Worm (Caenorhabditis elegans) whole organism, L1 larva: ENCODE measurements around the gene set-13.

Experiments used
- C16A3.4 ChIP-seq: fragments of 150-350 bp; optimal IDR thresholded peaks from 2 replicates; lab custom pipeline; 2014; ENCODE audit warnings: missing biosample characterization, missing genetic modification characterization
- alr-1 ChIP-seq: fragments of 200-800 bp; sonication (Bioruptor generic); optimal IDR thresholded peaks from 2 replicates; lab custom pipeline; 2018; ENCODE audit warnings: borderline replicate concordance, mild to moderate bottlenecking, missing genetic modification characterization, missing compliant biosample characterization
- ama-1 ChIP-seq: fragments of 150-350 bp; optimal IDR thresholded peaks from 2 replicates; lab custom pipeline; 2014
- ceh-8 ChIP-seq: fragments of 200-800 bp; sonication (Bioruptor generic); optimal IDR thresholded peaks from 2 replicates; lab custom pipeline; 2018; ENCODE audit warnings: mild to moderate bottlenecking, missing genetic modification characterization, moderate library complexity, missing compliant biosample characterization
- ceh-88 ChIP-seq: fragments of 200-800 bp; sonication (Bioruptor generic); IDR thresholded peaks from 2 replicates; pipeline ENCODE4 v1.3.6; 2022; ENCODE audit warnings: missing genetic modification characterization, missing compliant biosample characterization
- ceh-90 ChIP-seq: sonication (generic microtip); optimal IDR thresholded peaks from 2 replicates; lab custom pipeline; 2016; ENCODE audit warnings: missing genetic modification characterization, missing compliant biosample characterization
- dpl-1 ChIP-seq, 3 experiments: fragments of 150-350 bp in 2 of 3; sonication (generic microtip) in 1 of 3; optimal IDR thresholded peaks; 2 replicates each; lab custom pipeline; 2014 to 2017; ENCODE audit warnings: missing biosample characterization in 3 of 3, missing genetic modification characterization in 3 of 3, missing genetic modification reagents in 3 of 3
- dsc-1 ChIP-seq: sonication (generic microtip); optimal IDR thresholded peaks from 2 replicates; lab custom pipeline; 2016; ENCODE audit warnings: mild to moderate bottlenecking, missing genetic modification characterization, missing compliant biosample characterization
- efl-1 ChIP-seq, 4 experiments: fragments of 150-350 bp; optimal IDR thresholded peaks in 3 of 4; peaks in 1 of 4; 1 replicate in 1 of 4; 2 replicates in 3 of 4; lab custom pipeline; 2014; ENCODE audit warnings: missing biosample characterization in 2 of 4, missing genetic modification characterization in 2 of 4, missing genetic modification reagents in 2 of 4
- efl-3 ChIP-seq: fragments of 200-800 bp; sonication (Bioruptor generic); optimal IDR thresholded peaks from 2 replicates; lab custom pipeline; 2018; ENCODE audit warnings: mild to moderate bottlenecking, missing genetic modification characterization, missing compliant biosample characterization
- elt-2 ChIP-seq: sonication (generic microtip); optimal IDR thresholded peaks from 2 replicates; lab custom pipeline; 2016; ENCODE audit warnings: missing genetic modification characterization, mild to moderate bottlenecking, inconsistent platforms, missing compliant biosample characterization, missing genetic modification reagents
- ets-5 ChIP-seq: fragments of 200-800 bp; sonication (Bioruptor generic); IDR thresholded peaks from 2 replicates; pipeline ENCODE4 v1.3.6; 2022; ENCODE audit warnings: missing genetic modification characterization, missing compliant biosample characterization
- fkh-8 ChIP-seq: sonication (generic microtip); optimal IDR thresholded peaks from 2 replicates; lab custom pipeline; 2016; ENCODE audit warnings: mild to moderate bottlenecking, missing genetic modification characterization, missing compliant biosample characterization
- irx-1 ChIP-seq: sonication (generic microtip); optimal IDR thresholded peaks from 2 replicates; lab custom pipeline; 2016; ENCODE audit warnings: missing genetic modification characterization, missing compliant biosample characterization
- isw-1 ChIP-seq: fragments of 200-800 bp; sonication (Bioruptor generic); IDR thresholded peaks from 2 replicates; pipeline ENCODE4 v1.3.6; 2022; ENCODE audit warnings: missing genetic modification characterization, missing compliant biosample characterization
- jun-1 ChIP-seq: fragments of 150-350 bp; optimal IDR thresholded peaks from 2 replicates; lab custom pipeline; 2014; ENCODE audit warnings: missing biosample characterization, missing genetic modification reagents, missing genetic modification characterization
- lin-13 ChIP-seq: fragments of 150-350 bp; optimal IDR thresholded peaks from 2 replicates; lab custom pipeline; 2014; ENCODE audit warnings: missing biosample characterization, missing genetic modification reagents, missing genetic modification characterization
- lin-35 ChIP-seq, 2 experiments: fragments of 150-350 bp; optimal IDR thresholded peaks; 2 replicates each; lab custom pipeline; 2014; ENCODE audit warnings: missing biosample characterization in 2 of 2, missing genetic modification characterization in 2 of 2, missing genetic modification reagents in 2 of 2
- lir-3 ChIP-seq: sonication (generic microtip); optimal IDR thresholded peaks from 2 replicates; lab custom pipeline; 2016; ENCODE audit warnings: mild to moderate bottlenecking, missing genetic modification characterization, moderate library complexity, missing compliant biosample characterization; ENCODE audit not compliant: poor library complexity
- lsy-2 ChIP-seq, 2 experiments: fragments of 150-350 bp; optimal IDR thresholded peaks; 2 replicates each; lab custom pipeline; 2014; ENCODE audit warnings: missing biosample characterization in 2 of 2, missing genetic modification characterization in 2 of 2
- mab-9 ChIP-seq: fragments of 200-800 bp; sonication (Bioruptor generic); IDR thresholded peaks from 2 replicates; pipeline ENCODE4 v1.3.6; 2022; ENCODE audit warnings: missing genetic modification reagents, missing genetic modification characterization, missing compliant biosample characterization
- mef-2 ChIP-seq: fragments of 150-350 bp; optimal IDR thresholded peaks from 2 replicates; lab custom pipeline; 2014; ENCODE audit warnings: missing biosample characterization, missing genetic modification characterization
- nhr-20 ChIP-seq: sonication (generic microtip); optimal IDR thresholded peaks from 2 replicates; lab custom pipeline; 2016; ENCODE audit warnings: mild to moderate bottlenecking, missing genetic modification characterization, missing compliant biosample characterization
- nhr-237 ChIP-seq: fragments of 150-350 bp; optimal IDR thresholded peaks from 2 replicates; lab custom pipeline; 2014; ENCODE audit warnings: missing biosample characterization, missing genetic modification characterization
- nhr-28 ChIP-seq: fragments of 150-350 bp; optimal IDR thresholded peaks from 2 replicates; lab custom pipeline; 2014; ENCODE audit warnings: missing biosample characterization, missing genetic modification characterization
- nhr-76 ChIP-seq: sonication (generic microtip); optimal IDR thresholded peaks from 2 replicates; lab custom pipeline; 2017; ENCODE audit warnings: missing biosample characterization, missing genetic modification characterization
- nhr-77 ChIP-seq: fragments of 150-350 bp; optimal IDR thresholded peaks from 2 replicates; lab custom pipeline; 2014; ENCODE audit warnings: missing biosample characterization, missing genetic modification characterization
- rnt-1 ChIP-seq: sonication (generic microtip); optimal IDR thresholded peaks from 2 replicates; lab custom pipeline; 2016; ENCODE audit warnings: mild to moderate bottlenecking, missing genetic modification characterization, moderate library complexity, missing compliant biosample characterization
- unc-130 ChIP-seq: fragments of 150-350 bp; optimal IDR thresholded peaks from 2 replicates; lab custom pipeline; 2017; ENCODE audit warnings: missing biosample characterization, missing genetic modification characterization, inconsistent platforms
- unc-86 ChIP-seq: sonication (generic microtip); optimal IDR thresholded peaks from 2 replicates; lab custom pipeline; 2016; ENCODE audit warnings: missing genetic modification characterization, missing compliant biosample characterization
- xbp-1 ChIP-seq: sonication (generic microtip); optimal IDR thresholded peaks from 2 replicates; lab custom pipeline; 2016; ENCODE audit warnings: missing genetic modification characterization, missing compliant biosample characterization
- zag-1 ChIP-seq: fragments of 150-350 bp; optimal IDR thresholded peaks from 2 replicates; lab custom pipeline; 2014; ENCODE audit warnings: missing biosample characterization, missing genetic modification characterization

The set-13 gene

DNA sequence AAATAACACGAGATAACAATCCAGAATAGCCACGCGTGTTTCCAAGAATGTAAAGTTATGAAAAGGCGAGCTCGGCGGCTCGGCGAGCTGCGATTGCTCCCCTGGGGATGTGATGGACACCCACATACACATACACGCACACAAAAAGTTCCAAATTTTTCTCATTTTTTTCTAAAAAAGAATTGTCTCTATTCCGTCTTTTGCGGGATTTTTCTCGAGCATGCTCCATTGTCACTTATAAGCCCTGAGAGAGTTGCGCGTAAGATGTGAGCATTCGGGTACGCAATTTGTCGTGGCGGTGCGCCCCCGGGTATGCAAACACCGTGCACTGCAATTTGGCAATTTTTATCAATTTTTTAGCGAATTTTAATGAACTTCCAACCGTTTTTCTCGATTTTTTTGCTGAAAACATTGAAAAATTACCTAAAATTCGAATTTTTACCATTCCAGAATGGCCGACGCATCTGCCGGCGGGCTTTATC lies 29.7 kb upstream of the set-13 start, which contains the start of the genes F08D12.12 and srpa-72 (continued):
- TF ChIP-seq unc-86 (tag; lab: Kevin White, UChicago) (no peak), ama-1 (lab: Kevin White, UChicago) (no peak), lsy-2 (tag; optimal IDR thresholded peaks at IDR 0.05; lab: Kevin White, UChicago) (peak; percentile 36 to 63), lin-35 (GFP tag; optimal IDR thresholded peaks at IDR 0.05; lab: Kevin White, UChicago) (peak; percentile 29 to 61), dpl-1 (GFP tag; optimal IDR thresholded peaks at IDR 0.05; lab: Kevin White, UChicago) (peak; percentile 23 to 57 (median 57))

ce11 chrII:2787849-2788248 lies 28.9 kb upstream of the set-13 start:
- TF ChIP-seq alr-1 (no peak), jun-1 (no peak), rnt-1 (tag; lab: Kevin White, UChicago) (no peak), zag-1 (tag; lab: Kevin White, UChicago) (no peak), ceh-88 (GFP tag; lab: Robert Waterston, UW) (no peak), mab-9 (GFP tag; lab: Robert Waterston, UW) (no peak), lin-13 (GFP tag; lab: Kevin White, UChicago) (no peak), unc-130 (tag; lab: Kevin White, UChicago) (no peak), efl-1 (optimal IDR thresholded peaks at IDR 0.05; lab: Kevin White, UChicago) (no peak), efl-1 (GFP tag; optimal IDR thresholded peaks at IDR 0.05 in 1 of 2; lab: Kevin White, UChicago) (no peak), irx-1 (tag; lab: Kevin White, UChicago) (no peak), fkh-8 (tag; lab: Kevin White, UChicago) (no peak), nhr-28 (tag; lab: Kevin White, UChicago) (no peak), isw-1 (GFP tag; lab: Robert Waterston, UW) (no peak), lsy-2 (tag; optimal IDR thresholded peaks at IDR 0.05; lab: Kevin White, UChicago) (no peak), ets-5 (GFP tag; lab: Robert Waterston, UW) (no peak), ceh-90 (tag; lab: Kevin White, UChicago) (no peak), nhr-237 (tag; lab: Kevin White, UChicago) (no peak), lir-3 (tag; lab: Kevin White, UChicago) (no peak), C16A3.4 (tag; lab: Kevin White, UChicago) (no peak), nhr-77 (tag; lab: Kevin White, UChicago) (no peak)

- TF ChIP-seq lin-13 (GFP tag; lab: Kevin White, UChicago): no peak
- TF ChIP-seq nhr-20 (tag; lab: Kevin White, UChicago): no peak
- TF ChIP-seq nhr-237 (tag; lab: Kevin White, UChicago): no peak
- no peak for TF ChIP-seq ceh-8 (GFP tag; lab: Kevin White, UChicago)
- no peak for TF ChIP-seq elt-2
- TF ChIP-seq xbp-1 (tag; lab: Kevin White, UChicago): no peak
- TF ChIP-seq dpl-1 (GFP tag; optimal IDR thresholded peaks at IDR 0.05; lab: Kevin White, UChicago): no peak
- no peak for TF ChIP-seq efl-3 (GFP tag; lab: Kevin White, UChicago)
These were observed 25.1 kb upstream of the set-13 start for ce11 chrII:2791693-2792092.

ce11 chrII:2795413-2795812 lies 21.4 kb upstream of the set-13 start:
- TF ChIP-seq dsc-1 (tag; lab: Kevin White, UChicago): no peak
- no peak for TF ChIP-seq mef-2 (tag; lab: Kevin White, UChicago)
- TF ChIP-seq, all 84 proteins: peak for 0

ce11 chrII:2796431-2796830 lies 20.3 kb upstream of the set-13 start:
- TF ChIP-seq efl-1 (optimal IDR thresholded peaks at IDR 0.05; lab: Kevin White, UChicago) (no peak), efl-1 (GFP tag; optimal IDR thresholded peaks at IDR 0.05 in 1 of 2; lab: Kevin White, UChicago) (peak in 1 of 2 experiments; percentile 87), nhr-77 (tag; lab: Kevin White, UChicago) (no peak)
- TF ChIP-seq, all 84 proteins: peak for 1

DNA sequence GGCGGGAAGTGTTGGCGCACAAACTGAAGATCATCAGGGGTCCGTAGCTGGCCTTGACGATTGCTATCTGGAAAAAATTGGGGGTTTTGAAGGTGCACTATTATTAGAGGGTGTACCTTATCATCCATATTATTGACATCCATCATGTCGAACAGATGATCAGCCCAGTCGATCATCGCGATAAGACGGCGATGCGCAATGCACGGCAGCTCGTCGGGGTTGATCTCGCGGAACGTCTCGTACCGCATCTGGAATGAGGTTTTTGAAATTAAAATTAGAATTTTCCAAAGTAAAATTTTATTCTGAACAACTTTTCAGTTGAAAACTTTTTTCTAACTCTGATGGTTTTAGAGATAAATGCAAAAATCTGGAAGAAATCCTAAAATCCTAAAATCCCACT lies 18.8 kb upstream of the set-13 start:
- TF ChIP-seq efl-1 (optimal IDR thresholded peaks at IDR 0.05; lab: Kevin White, UChicago) (no peak), efl-1 (GFP tag; optimal IDR thresholded peaks at IDR 0.05 in 1 of 2; lab: Kevin White, UChicago) (peak in 1 of 2 experiments; percentile 63), nhr-76 (tag; lab: Kevin White, UChicago) (no peak)
